Fruit fly (Drosophila melanogaster): ENCODE results near the gene ds.

Gene ds

DNA sequence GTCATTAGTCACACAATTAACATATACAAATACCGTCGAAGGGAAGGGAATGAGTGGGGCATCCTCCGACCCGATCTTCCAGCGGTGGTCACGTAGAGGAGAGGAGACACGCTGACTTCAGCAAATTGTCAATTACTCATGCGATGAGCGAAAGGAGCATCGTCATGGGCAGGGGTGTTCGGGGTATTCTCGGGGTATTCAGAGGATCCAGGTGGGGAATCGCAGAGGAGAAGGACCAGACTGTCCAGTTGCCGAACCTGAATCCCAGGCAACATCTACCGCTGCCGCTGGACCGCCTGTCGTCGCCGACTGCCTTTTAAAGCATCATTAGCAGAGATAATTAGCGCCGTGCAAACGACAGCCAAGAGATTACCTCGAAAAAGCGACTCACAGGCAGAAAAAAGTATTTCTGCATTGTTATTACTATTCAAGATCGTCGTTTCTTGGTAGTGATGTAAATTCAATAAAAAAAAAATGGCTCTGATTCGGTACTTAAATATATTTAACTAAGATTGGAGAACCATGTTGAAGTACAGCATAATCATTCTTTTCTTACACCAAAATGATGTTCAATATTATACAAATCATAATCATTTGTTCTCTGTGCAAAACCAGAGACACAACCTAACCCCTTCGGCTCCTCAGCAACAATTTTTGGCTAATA lies 91.4 kb downstream of the ds start (continued):
- TF ChIP-seq CG15336 (GFP tag; IDR thresholded peaks at IDR 0.05) (peak; percentile 66), dsx (GFP tag; optimal IDR thresholded peaks at IDR 0.05; ENCODE audit: poor library complexity, severe bottlenecking) (no peak), dac (GFP tag; optimal IDR thresholded peaks at IDR 0.05) (no peak), CG7368 (GFP tag; optimal IDR thresholded peaks at IDR 0.05) (no peak), vri (GFP tag; optimal IDR thresholded peaks at IDR 0.05) (peak; percentile 12), Lpt (GFP tag; optimal IDR thresholded peaks at IDR 0.05) (no peak), CG11762 (GFP tag; optimal IDR thresholded peaks at IDR 0.05; ENCODE audit: insufficient read depth) (no peak), Gug (GFP tag; IDR thresholded peaks at IDR 0.05) (no peak), Met (GFP tag; optimal IDR thresholded peaks at IDR 0.05) (peak; percentile 43), CG10631 (GFP tag; optimal IDR thresholded peaks at IDR 0.05) (no peak), cyc (GFP tag; optimal IDR thresholded peaks at IDR 0.05) (peak; percentile 39), spab (GFP tag; optimal IDR thresholded peaks at IDR 0.05) (no peak), ss (GFP tag; optimal IDR thresholded peaks at IDR 0.05) (peak in 1 of 2 experiments; percentile 37), CG16779 (tag; optimal IDR thresholded peaks at IDR 0.05) (no peak), Eip93F (GFP tag; optimal IDR thresholded peaks at IDR 0.05) (no peak), acj6 (GFP tag; optimal IDR thresholded peaks at IDR 0.05) (peak; percentile 20), OdsH (GFP tag; optimal IDR thresholded peaks at IDR 0.05) (no peak), esn (GFP tag; optimal IDR thresholded peaks at IDR 0.05) (peak; percentile 34), Hr38 (GFP tag; optimal IDR thresholded peaks at IDR 0.05) (no peak), CG34406 (GFP tag; optimal IDR thresholded peaks at IDR 0.05) (peak; percentile 11), fd59A (GFP tag; optimal IDR thresholded peaks at IDR 0.05) (no peak), CG8632 (GFP tag; optimal IDR thresholded peaks at IDR 0.05) (no peak), CG6808 (GFP tag; optimal IDR thresholded peaks at IDR 0.05) (no peak), CG11902 (GFP tag; optimal IDR thresholded peaks at IDR 0.05) (peak; percentile 15), CG10669 (GFP tag; optimal IDR thresholded peaks at IDR 0.05) (no peak), pdm3 (GFP tag; optimal IDR thresholded peaks at IDR 0.05) (peak; percentile 22), CG32006 (GFP tag; optimal IDR thresholded peaks at IDR 0.05) (peak; percentile 10)

DNA sequence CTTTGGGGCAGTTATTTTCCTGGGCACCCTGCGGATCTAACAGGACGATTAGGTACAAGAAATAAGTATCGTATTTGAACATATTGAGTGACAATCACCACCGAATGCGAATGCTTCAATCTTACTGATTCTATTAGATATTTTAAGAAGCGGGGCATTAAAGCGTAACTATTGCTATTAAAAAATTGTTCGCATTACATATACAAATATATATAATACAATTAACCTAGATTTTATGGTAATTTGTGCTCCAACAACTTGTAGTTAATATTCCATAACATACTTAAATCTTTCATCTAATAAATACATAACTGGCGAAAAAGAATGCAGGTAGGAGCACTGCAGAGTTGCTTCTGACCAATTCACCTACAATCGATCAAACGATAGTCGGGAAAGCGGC lies 93.7 kb downstream of the ds start, which contains the start of gene lectin-21Cb:
Gene lectin-21Cb, minus strand, starts transcription at position 101 of the 400 bp plus-strand sequence.
- TF ChIP-seq cyc (GFP tag; optimal IDR thresholded peaks at IDR 0.05) = no peak
- TF ChIP-seq lz (GFP tag; optimal IDR thresholded peaks at IDR 0.05) = no peak

dm6 chr2L:619739-620138 lies 95.0 kb downstream of the ds start:
- TF ChIP-seq Hr39 (GFP tag; optimal IDR thresholded peaks at IDR 0.05) (no peak), CG3919 (GFP tag; optimal IDR thresholded peaks at IDR 0.05) (no peak), net (GFP tag; optimal IDR thresholded peaks at IDR 0.05) (peak; percentile 14), CG8119 (GFP tag; IDR thresholded peaks at IDR 0.05) (0 out of 3 replicates have a peak, but pooled peaks have one; percentile 21), eg (GFP tag; IDR thresholded peaks at IDR 0.05) (peak; percentile 34; the same call in 1 of the 3 replicates), dac (GFP tag; optimal IDR thresholded peaks at IDR 0.05) (peak; percentile 23), achi (GFP tag; optimal IDR thresholded peaks at IDR 0.05) (no peak), CG4318 (GFP tag; optimal IDR thresholded peaks at IDR 0.05) (peak; percentile 12), Hr4 (GFP tag; optimal IDR thresholded peaks at IDR 0.05) (peak; percentile 6), CG32006 (GFP tag; optimal IDR thresholded peaks at IDR 0.05) (peak; percentile 58), Sox102F (GFP tag; optimal IDR thresholded peaks at IDR 0.05) (peak; percentile 14), CG31627 (GFP tag; optimal IDR thresholded peaks at IDR 0.05) (peak; percentile 4), esn (GFP tag; optimal IDR thresholded peaks at IDR 0.05) (peak; percentile 28), svp (GFP tag) (peak; percentile 62), pdm3 (GFP tag; optimal IDR thresholded peaks at IDR 0.05) (peak; percentile 35), CG11902 (GFP tag; optimal IDR thresholded peaks at IDR 0.05) (no peak), dsx (GFP tag; optimal IDR thresholded peaks at IDR 0.05; ENCODE audit: poor library complexity, severe bottlenecking) (no peak), Eip78C (GFP tag) (peak; percentile 26), OdsH (GFP tag; optimal IDR thresholded peaks at IDR 0.05) (peak; percentile 36)
